Worm (Caenorhabditis elegans) whole organism, L2 larva: ENCODE results near the gene F14H12.2.

Source experiments
- C34F6.9 ChIP-seq: fragments of 150-350 bp; optimal IDR thresholded peaks from 2 replicates; lab custom pipeline; 2014; ENCODE audit warnings: missing biosample characterization, missing genetic modification characterization
- F13H6.1 ChIP-seq: sonication (generic microtip); optimal IDR thresholded peaks from 2 replicates; lab custom pipeline; 2016; ENCODE audit warnings: missing genetic modification characterization, missing compliant biosample characterization
- ZK546.5 ChIP-seq: sonication (generic microtip); optimal IDR thresholded peaks from 2 replicates; lab custom pipeline; 2017; ENCODE audit warnings: missing biosample characterization, missing genetic modification characterization
- alr-1 ChIP-seq: fragments of 150-350 bp; optimal IDR thresholded peaks from 2 replicates; lab custom pipeline; 2014; ENCODE audit warnings: missing biosample characterization, missing genetic modification characterization
- blmp-1 ChIP-seq: sonication (generic microtip); optimal IDR thresholded peaks from 2 replicates; lab custom pipeline; 2017; ENCODE audit warnings: missing genetic modification characterization, mild to moderate bottlenecking, missing compliant biosample characterization, antibody characterized with exemption, moderate library complexity; ENCODE audit not compliant: insufficient read depth
- ceh-16 ChIP-seq: fragments of 150-350 bp; optimal IDR thresholded peaks from 2 replicates; lab custom pipeline; 2014; ENCODE audit warnings: missing biosample characterization, missing genetic modification characterization
- ceh-82 ChIP-seq: fragments of 150-350 bp; optimal IDR thresholded peaks from 2 replicates; lab custom pipeline; 2014; ENCODE audit warnings: missing biosample characterization, missing genetic modification characterization
- crh-2 ChIP-seq: sonication (generic microtip); optimal IDR thresholded peaks from 2 replicates; lab custom pipeline; 2017; ENCODE audit warnings: missing biosample characterization, missing genetic modification characterization
- dmd-4 ChIP-seq: sonication (generic microtip); optimal IDR thresholded peaks from 2 replicates; lab custom pipeline; 2017; ENCODE audit warnings: missing biosample characterization, missing genetic modification characterization
- egl-27 ChIP-seq: sonication (generic microtip); optimal IDR thresholded peaks from 3 replicates; lab custom pipeline; 2017; ENCODE audit warnings: missing biosample characterization, missing genetic modification reagents, missing genetic modification characterization
- elt-3 ChIP-seq: sonication (generic microtip); optimal IDR thresholded peaks from 2 replicates; lab custom pipeline; 2017; ENCODE audit warnings: missing biosample characterization, missing genetic modification characterization
- fos-1 ChIP-seq: fragments of 150-350 bp; optimal IDR thresholded peaks from 2 replicates; lab custom pipeline; 2014; ENCODE audit warnings: missing biosample characterization, missing genetic modification characterization
- gmeb-1 ChIP-seq: fragments of 150-350 bp; optimal IDR thresholded peaks from 2 replicates; lab custom pipeline; 2014; ENCODE audit warnings: missing biosample characterization, missing genetic modification characterization
- lin-11 ChIP-seq: fragments of 150-350 bp; sonication (generic microtip); optimal IDR thresholded peaks from 2 replicates; lab custom pipeline; 2014; ENCODE audit warnings: missing biosample characterization, missing genetic modification characterization, inconsistent platforms, mixed read lengths
- lin-13 ChIP-seq: fragments of 150-350 bp; optimal IDR thresholded peaks from 2 replicates; lab custom pipeline; 2014; ENCODE audit warnings: missing biosample characterization, missing genetic modification reagents, missing genetic modification characterization
- lsy-2 ChIP-seq, 2 experiments: fragments of 150-350 bp in 1 of 2; sonication (generic microtip) in 1 of 2; optimal IDR thresholded peaks; 2 replicates each; lab custom pipeline; 2014 to 2017; ENCODE audit warnings: missing biosample characterization in 2 of 2, missing genetic modification characterization in 2 of 2
- mab-5 ChIP-seq: fragments of 150-350 bp; optimal IDR thresholded peaks from 2 replicates; lab custom pipeline; 2014; ENCODE audit warnings: missing biosample characterization, missing genetic modification characterization
- mbf-1 ChIP-seq: sonication (generic microtip); optimal IDR thresholded peaks from 2 replicates; lab custom pipeline; 2017; ENCODE audit warnings: missing biosample characterization, missing genetic modification characterization
- nhr-10 ChIP-seq: sonication (generic microtip); optimal IDR thresholded peaks from 2 replicates; lab custom pipeline; 2017; ENCODE audit warnings: missing biosample characterization, missing genetic modification characterization
- nhr-12 ChIP-seq: fragments of 150-350 bp; optimal IDR thresholded peaks from 2 replicates; lab custom pipeline; 2014; ENCODE audit warnings: missing biosample characterization, missing genetic modification characterization
- nhr-129 ChIP-seq: fragments of 150-350 bp; optimal IDR thresholded peaks from 2 replicates; lab custom pipeline; 2014; ENCODE audit warnings: missing biosample characterization, missing genetic modification characterization
- nhr-21 ChIP-seq: fragments of 150-350 bp; optimal IDR thresholded peaks from 2 replicates; lab custom pipeline; 2014; ENCODE audit warnings: missing biosample characterization, missing genetic modification characterization
- nhr-23 ChIP-seq: fragments of 150-350 bp; optimal IDR thresholded peaks from 2 replicates; lab custom pipeline; 2014; ENCODE audit warnings: missing biosample characterization, missing genetic modification reagents, missing genetic modification characterization
- nhr-237 ChIP-seq: fragments of 150-350 bp; optimal IDR thresholded peaks from 2 replicates; lab custom pipeline; 2014; ENCODE audit warnings: missing biosample characterization, missing genetic modification characterization
- nhr-25 ChIP-seq: fragments of 150-350 bp; sonication (generic microtip); optimal IDR thresholded peaks from 3 replicates; lab custom pipeline; 2014; ENCODE audit warnings: missing biosample characterization, missing genetic modification characterization
- nhr-6 ChIP-seq: fragments of 150-350 bp; optimal IDR thresholded peaks from 2 replicates; lab custom pipeline; 2014; ENCODE audit warnings: missing biosample characterization, missing genetic modification characterization
- peb-1 ChIP-seq: fragments of 150-350 bp; optimal IDR thresholded peaks from 2 replicates; lab custom pipeline; 2014; ENCODE audit warnings: missing biosample characterization, missing genetic modification characterization
- sem-4 ChIP-seq: fragments of 150-350 bp; optimal IDR thresholded peaks from 2 replicates; lab custom pipeline; 2014; ENCODE audit warnings: missing biosample characterization, missing genetic modification reagents, missing genetic modification characterization
- skn-1 ChIP-seq: sonication (generic microtip); optimal IDR thresholded peaks from 2 replicates; lab custom pipeline; 2017; ENCODE audit warnings: missing biosample characterization, missing genetic modification characterization
- sma-3 ChIP-seq: sonication (generic microtip); optimal IDR thresholded peaks from 2 replicates; lab custom pipeline; 2016; ENCODE audit warnings: missing genetic modification reagents, missing genetic modification characterization, missing compliant biosample characterization
- sma-9 ChIP-seq, 2 experiments: fragments of 150-350 bp in 1 of 2; sonication (generic microtip) in 1 of 2; optimal IDR thresholded peaks; 2 replicates each; lab custom pipeline; 2014 to 2016; ENCODE audit warnings: missing genetic modification characterization in 2 of 2, mild to moderate bottlenecking in 1 of 2, missing biosample characterization in 1 of 2, missing compliant biosample characterization in 1 of 2, missing genetic modification reagents in 1 of 2, moderate library complexity in 1 of 2
- snpc-4 ChIP-seq: fragments of 150-350 bp; optimal IDR thresholded peaks from 2 replicates; lab custom pipeline; 2014; ENCODE audit warnings: missing biosample characterization, missing genetic modification characterization
- unc-55 ChIP-seq: fragments of 150-350 bp; sonication (generic microtip); optimal IDR thresholded peaks from 3 replicates; lab custom pipeline; 2014; ENCODE audit warnings: missing biosample characterization, missing genetic modification reagents, missing genetic modification characterization
- unc-62 ChIP-seq: fragments of 150-350 bp; optimal IDR thresholded peaks from 2 replicates; lab custom pipeline; 2014; ENCODE audit warnings: missing biosample characterization, missing genetic modification reagents, missing genetic modification characterization
- zag-1 ChIP-seq: fragments of 150-350 bp; optimal IDR thresholded peaks from 2 replicates; lab custom pipeline; 2014; ENCODE audit warnings: missing biosample characterization, missing genetic modification characterization
- ztf-1 ChIP-seq: fragments of 200-800 bp; sonication (Bioruptor generic); conservative IDR thresholded peaks from 2 replicates; pipeline ENCODE4 v1.3.6; 2022; ENCODE audit warnings: missing genetic modification characterization, missing compliant biosample characterization
- ztf-4 ChIP-seq: fragments of 150-350 bp; optimal IDR thresholded peaks from 2 replicates; lab custom pipeline; 2014; ENCODE audit warnings: missing biosample characterization, missing genetic modification characterization

F14H12.2 gene

DNA sequence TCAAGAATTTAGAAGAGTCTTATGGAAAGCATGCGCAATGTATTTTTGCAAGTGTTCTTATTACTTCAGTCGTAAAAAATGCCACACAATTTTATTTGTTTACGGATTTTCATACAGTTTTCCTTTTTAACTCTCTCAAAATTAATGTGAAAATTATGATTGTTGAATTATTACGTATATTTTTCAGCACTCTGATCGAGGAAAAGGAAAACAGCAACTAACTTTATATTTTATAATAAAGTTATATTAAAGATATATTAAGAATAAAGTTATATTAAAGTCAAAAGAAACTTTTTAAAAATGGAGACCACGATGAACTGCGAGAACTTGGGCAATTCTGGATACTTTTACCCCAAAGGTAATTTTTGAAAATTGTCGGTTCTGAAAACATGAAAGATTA lies at the start of gene F14H12.2:
Gene F14H12.2 (plus strand): TSS at position 301 of the 400 bp plus-strand sequence.
- no peak for TF ChIP-seq sma-3 (GFP tag; lab: Kevin White, UChicago)
- no peak for TF ChIP-seq peb-1
- no peak for TF ChIP-seq ceh-16
- no peak for TF ChIP-seq nhr-25
- no peak for TF ChIP-seq nhr-23 (tag; lab: Kevin White, UChicago)
- no peak for TF ChIP-seq lsy-2 (tag; optimal IDR thresholded peaks at IDR 0.05; lab: Kevin White, UChicago)
- TF ChIP-seq egl-27 (tag; lab: Kevin White, UChicago): no peak
- no peak for TF ChIP-seq lin-13
- TF ChIP-seq lin-11: no peak
- TF ChIP-seq ztf-4: no peak
- no peak for TF ChIP-seq nhr-10 (tag; lab: Kevin White, UChicago)
- TF ChIP-seq sem-4 (tag; lab: Kevin White, UChicago): no peak
- TF ChIP-seq nhr-6: no peak
- TF ChIP-seq unc-55 (GFP tag; lab: Kevin White, UChicago): no peak
- TF ChIP-seq, all 48 proteins: peak for 0

DNA sequence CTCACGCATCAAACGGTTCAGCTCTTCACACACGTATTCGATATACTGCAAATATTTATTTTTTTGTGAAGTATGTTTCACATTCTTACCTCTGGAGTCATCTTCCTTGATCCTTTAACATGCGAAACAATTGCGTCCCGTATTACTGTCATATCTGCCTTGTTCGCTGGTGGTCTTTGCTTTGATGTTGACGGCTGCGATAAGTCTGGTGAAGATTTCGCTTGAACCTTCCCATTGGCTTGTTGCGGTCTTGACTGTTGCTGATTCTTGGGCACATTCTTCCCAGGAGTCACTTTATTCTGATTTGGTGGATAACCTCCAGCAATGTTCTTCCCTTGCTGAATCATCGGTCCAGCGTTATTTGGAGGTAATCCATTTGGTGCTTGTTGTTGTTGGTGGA lies 47.1 kb upstream of the F14H12.2 start:
- TF ChIP-seq lsy-2 (tag; optimal IDR thresholded peaks at IDR 0.05; lab: Kevin White, UChicago) (no peak), unc-55 (GFP tag; lab: Kevin White, UChicago) (no peak), nhr-21 (no peak), sma-9 (GFP tag; optimal IDR thresholded peaks at IDR 0.05; lab: Kevin White, UChicago) (no peak), sma-9 (tag; optimal IDR thresholded peaks at IDR 0.05; lab: Kevin White, UChicago) (no peak), gmeb-1 (tag; lab: Kevin White, UChicago) (no peak), C34F6.9 (no peak), egl-27 (tag; lab: Kevin White, UChicago) (no peak)

DNA sequence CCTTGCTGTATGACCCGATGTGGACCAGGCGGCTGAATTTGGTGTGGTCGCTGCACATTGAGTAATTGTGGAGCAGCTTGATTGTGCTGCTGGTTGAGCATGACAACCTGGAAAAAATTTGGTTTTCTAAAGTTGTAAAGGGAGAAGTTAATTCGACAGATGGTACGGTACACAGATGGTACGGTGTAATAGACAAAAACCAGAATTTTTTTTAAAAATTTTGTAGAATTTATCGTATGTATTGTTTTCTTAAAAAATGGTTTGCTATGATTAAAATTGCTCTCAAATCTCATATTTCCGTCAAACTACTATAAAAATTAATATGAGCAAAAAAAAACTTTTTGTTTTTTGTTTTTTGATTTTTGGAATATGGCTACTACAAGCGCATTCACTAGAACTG lies 43.4 kb upstream of the F14H12.2 start, which contains the start of gene pqn-15:
Gene pqn-15 (minus strand): TSS at position 101 of the 400 bp plus-strand sequence.
- TF ChIP-seq snpc-4 (tag; lab: Kevin White, UChicago): no peak
- no peak for TF ChIP-seq peb-1
- no peak for TF ChIP-seq skn-1 (tag; lab: Kevin White, UChicago)
- no peak for TF ChIP-seq ztf-1 (GFP tag; lab: Robert Waterston, UW)
- TF ChIP-seq lin-11: no peak
- TF ChIP-seq zag-1 (tag; lab: Kevin White, UChicago): no peak
- no peak for TF ChIP-seq blmp-1
- no peak for TF ChIP-seq nhr-12
- no peak for TF ChIP-seq nhr-10 (tag; lab: Kevin White, UChicago)
- TF ChIP-seq C34F6.9: no peak
- TF ChIP-seq unc-62: no peak
- no peak for TF ChIP-seq ceh-82 (tag; lab: Kevin White, UChicago)
- TF ChIP-seq dmd-4 (tag; lab: Kevin White, UChicago): no peak
- no peak for TF ChIP-seq mab-5 (tag; lab: Kevin White, UChicago)
- no peak for TF ChIP-seq elt-3 (tag; lab: Kevin White, UChicago)

DNA sequence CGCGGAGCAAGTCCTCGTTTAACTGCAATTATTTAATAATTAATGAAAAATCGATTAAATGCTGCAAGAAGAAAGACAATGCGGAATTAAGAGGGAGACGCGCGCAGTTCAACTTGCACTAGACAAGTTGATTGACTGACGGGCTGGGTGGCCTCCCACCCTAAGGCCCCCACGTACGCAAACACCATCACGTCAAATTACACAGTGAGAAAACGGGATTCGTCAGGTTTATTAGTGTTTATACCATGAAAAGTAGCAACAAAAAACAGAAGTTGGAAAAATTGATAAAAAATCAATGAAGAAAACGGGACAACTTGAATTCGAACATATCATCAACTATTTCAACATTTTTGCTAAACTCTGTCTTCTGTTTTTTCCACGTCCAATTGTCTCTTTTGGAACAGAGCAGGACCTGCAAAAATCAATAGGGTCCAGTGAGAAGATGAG lies 42.7 kb upstream of the F14H12.2 start:
- TF ChIP-seq unc-55 (GFP tag; lab: Kevin White, UChicago) (peak; percentile 51), fos-1 (tag; lab: Kevin White, UChicago) (peak; percentile 15), mbf-1 (tag; lab: Kevin White, UChicago) (no peak), lin-13 (peak; percentile 8), nhr-237 (tag; lab: Kevin White, UChicago) (no peak), snpc-4 (tag; lab: Kevin White, UChicago) (no peak), F13H6.1 (tag; lab: Kevin White, UChicago) (peak; percentile 39), mab-5 (tag; lab: Kevin White, UChicago) (no peak), crh-2 (peak; percentile 38), sma-9 (GFP tag; optimal IDR thresholded peaks at IDR 0.05; lab: Kevin White, UChicago) (peak; percentile 37), sma-9 (tag; optimal IDR thresholded peaks at IDR 0.05; lab: Kevin White, UChicago) (no peak), alr-1 (no peak), C34F6.9 (peak; percentile 51), ZK546.5 (tag; lab: Kevin White, UChicago) (no peak), nhr-25 (no peak), nhr-129 (tag; lab: Kevin White, UChicago) (peak; percentile 4)
